Worm (Caenorhabditis elegans): ENCODE measurements around the gene cec-8.
A peak's percentile ranks its signal among the peaks of the same experiment; 100 is the strongest.

The cec-8 gene

DNA sequence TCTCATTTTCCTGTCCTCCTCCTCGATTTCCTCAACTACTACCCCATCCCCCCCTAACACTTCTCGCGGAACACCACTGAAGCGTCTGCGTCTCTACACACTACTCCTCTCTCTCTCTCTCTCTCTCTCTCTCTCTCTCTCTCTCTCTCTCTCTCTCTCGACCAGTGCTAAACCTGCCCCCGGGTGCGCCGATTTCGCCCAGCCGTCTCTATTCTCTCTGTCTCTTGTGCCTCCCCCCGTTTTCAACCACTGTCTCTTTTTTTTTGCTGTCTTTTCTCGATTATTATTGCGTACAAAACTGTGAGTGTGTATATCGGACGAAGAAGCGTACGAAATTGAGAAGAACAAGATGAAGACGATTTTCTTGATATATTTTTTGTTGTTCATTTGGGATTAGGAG is 3.9 kb downstream of the cec-8 start (continued):
- TF ChIP-seq ama-1 (optimal IDR thresholded peaks at IDR 0.05) (no peak), nhr-11 (tag; optimal IDR thresholded peaks at IDR 0.05) (no peak), eor-1 (tag; optimal IDR thresholded peaks at IDR 0.05) (no peak), ceh-82 (tag; optimal IDR thresholded peaks at IDR 0.05) (peak; percentile 2), unc-39 (tag; optimal IDR thresholded peaks at IDR 0.05) (no peak), skn-1 (tag; optimal IDR thresholded peaks at IDR 0.05) (no peak), nhr-28 (tag; optimal IDR thresholded peaks at IDR 0.05) (no peak), nhr-76 (tag; optimal IDR thresholded peaks at IDR 0.05) (no peak), ztf-4 (tag; optimal IDR thresholded peaks at IDR 0.05) (no peak), tbx-2 (tag; optimal IDR thresholded peaks at IDR 0.05) (no peak), snpc-4 (tag; optimal IDR thresholded peaks at IDR 0.05) (no peak), nhr-12 (tag; optimal IDR thresholded peaks at IDR 0.05) (no peak), ceh-9 (tag; optimal IDR thresholded peaks at IDR 0.05) (no peak), aly-2 (tag; optimal IDR thresholded peaks at IDR 0.05) (no peak), egl-5 (tag; optimal IDR thresholded peaks at IDR 0.05) (no peak), unc-62 (GFP tag; optimal IDR thresholded peaks at IDR 0.05) (no peak)

DNA sequence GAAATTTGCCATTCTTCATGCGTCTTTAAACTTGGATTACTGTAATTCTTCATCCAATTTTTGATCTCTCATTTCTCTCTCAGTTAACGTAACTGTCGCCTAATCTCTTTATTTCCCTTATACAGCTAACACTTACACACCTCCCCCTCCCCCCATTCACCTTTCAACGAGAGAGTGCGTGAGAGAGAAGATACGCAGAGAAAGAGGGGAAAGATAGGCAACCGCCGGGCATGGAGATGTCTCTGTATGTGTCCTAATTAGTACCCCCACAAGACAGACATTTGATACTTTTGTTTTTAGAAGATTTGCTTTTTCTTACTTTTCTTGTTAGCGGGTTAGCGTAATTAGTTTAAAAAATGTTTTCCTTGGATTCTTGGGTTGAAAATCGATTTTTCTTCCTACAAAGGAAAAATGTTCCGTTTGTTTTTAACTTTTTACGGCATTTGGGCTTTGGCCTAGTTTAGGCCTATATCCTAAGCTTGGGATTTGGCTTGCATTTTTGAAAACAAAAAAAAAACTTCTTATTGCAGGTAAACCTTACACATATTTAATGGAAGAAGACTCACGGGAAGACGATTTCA is 5.3 kb downstream of the cec-8 start, which contains the start of gene affl-2:
Gene affl-2 (plus strand): TSS at position 531 of the 581 bp plus-strand sequence.
- TF ChIP-seq nfya-1 (tag; optimal IDR thresholded peaks at IDR 0.05; ENCODE audit: insufficient read depth) (no peak), unc-62 (GFP tag; optimal IDR thresholded peaks at IDR 0.05) (no peak), nhr-25 (tag; optimal IDR thresholded peaks at IDR 0.05) (peak; percentile 47), sea-2 (GFP tag; optimal IDR thresholded peaks at IDR 0.05) (peak; percentile 8), ama-1 (optimal IDR thresholded peaks at IDR 0.05) (no peak), elt-3 (tag; optimal IDR thresholded peaks at IDR 0.05) (no peak), nhr-28 (tag; optimal IDR thresholded peaks at IDR 0.05) (no peak), hmg-11 (tag; optimal IDR thresholded peaks at IDR 0.05) (peak; percentile 40), eor-1 (tag; optimal IDR thresholded peaks at IDR 0.05) (no peak), nhr-237 (tag; optimal IDR thresholded peaks at IDR 0.05) (no peak), nhr-23 (tag; optimal IDR thresholded peaks at IDR 0.05) (peak; percentile 63)

- TF ChIP-seq snpc-4 (tag; optimal IDR thresholded peaks at IDR 0.05), result no peak
- TF ChIP-seq hmg-11 (tag; optimal IDR thresholded peaks at IDR 0.05), result no peak
- TF ChIP-seq lin-15B (tag; optimal IDR thresholded peaks at IDR 0.05), result no peak
- TF ChIP-seq elt-3 (tag; optimal IDR thresholded peaks at IDR 0.05), result no peak
- TF ChIP-seq tbx-2 (tag; optimal IDR thresholded peaks at IDR 0.05), result no peak
- no peak for TF ChIP-seq pha-4 (tag; optimal IDR thresholded peaks at IDR 0.05)
- no peak for TF ChIP-seq ama-1 (optimal IDR thresholded peaks at IDR 0.05)
- TF ChIP-seq mml-1 (tag; optimal IDR thresholded peaks at IDR 0.05), result no peak
- TF ChIP-seq fos-1 (tag; optimal IDR thresholded peaks at IDR 0.05), result no peak
- TF ChIP-seq ztf-11 (tag; optimal IDR thresholded peaks at IDR 0.05), result no peak
- no peak for TF ChIP-seq skn-1 (tag; optimal IDR thresholded peaks at IDR 0.05)
- no peak for TF ChIP-seq fkh-2 (tag; optimal IDR thresholded peaks at IDR 0.05)
- TF ChIP-seq nhr-76 (tag; optimal IDR thresholded peaks at IDR 0.05), result no peak
- TF ChIP-seq ztf-4 (tag; optimal IDR thresholded peaks at IDR 0.05), result no peak
- TF ChIP-seq nhr-67 (tag; optimal IDR thresholded peaks at IDR 0.05), result no peak
- no peak for TF ChIP-seq ceh-28 (tag; optimal IDR thresholded peaks at IDR 0.05)
- no peak for TF ChIP-seq nhr-28 (tag; optimal IDR thresholded peaks at IDR 0.05)
These were observed 7.9 kb downstream of the cec-8 start for ce11 chrIII:437033-437432.

ce11 chrIII:439926-440325 is 10.8 kb downstream of the cec-8 start, which contains the start of gene affl-1:
affl-1 (plus strand) TSS chrIII:440226.
- TF ChIP-seq nhr-23 (tag; optimal IDR thresholded peaks at IDR 0.05) (no peak), nhr-76 (tag; optimal IDR thresholded peaks at IDR 0.05) (no peak), unc-62 (GFP tag; optimal IDR thresholded peaks at IDR 0.05) (no peak), elt-2 (tag; optimal IDR thresholded peaks at IDR 0.05) (no peak), pha-4 (tag; optimal IDR thresholded peaks at IDR 0.05) (no peak), ztf-11 (tag; optimal IDR thresholded peaks at IDR 0.05) (no peak), ceh-16 (tag; optimal IDR thresholded peaks at IDR 0.05) (no peak), unc-39 (tag; optimal IDR thresholded peaks at IDR 0.05) (no peak), tbx-2 (tag; optimal IDR thresholded peaks at IDR 0.05) (no peak), egl-27 (tag; optimal IDR thresholded peaks at IDR 0.05) (no peak), mml-1 (tag; optimal IDR thresholded peaks at IDR 0.05) (no peak)

DNA sequence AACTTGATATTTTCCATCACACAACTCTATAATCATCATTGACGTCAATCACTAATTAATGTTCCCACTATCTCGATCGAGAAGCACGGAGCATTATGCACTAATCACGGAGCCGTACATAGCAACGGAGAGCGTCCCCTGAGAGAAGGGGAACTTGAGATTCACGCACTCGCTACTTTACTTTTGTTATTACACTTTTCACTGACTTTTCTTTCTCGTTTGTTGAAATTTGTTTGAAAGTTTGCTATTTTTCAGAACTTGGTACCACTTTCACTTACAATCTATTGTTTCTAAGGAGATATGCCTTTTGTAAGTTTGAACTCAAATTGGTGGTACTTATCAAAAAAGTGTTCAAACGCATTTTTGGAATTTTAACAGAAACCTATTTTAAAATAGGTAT is 15.0 kb downstream of the cec-8 start, which contains the start of gene Y55B1BR.8:
Gene Y55B1BR.8 (plus strand): TSS at position 301 of the 400 bp plus-strand sequence.
- no peak for TF ChIP-seq snpc-4 (tag; optimal IDR thresholded peaks at IDR 0.05)
- TF ChIP-seq unc-62 (GFP tag; optimal IDR thresholded peaks at IDR 0.05), result no peak
- TF ChIP-seq pqm-1 (tag; optimal IDR thresholded peaks at IDR 0.05), result no peak
- TF ChIP-seq unc-39 (tag; optimal IDR thresholded peaks at IDR 0.05), result no peak
- no peak for TF ChIP-seq egl-27 (tag; optimal IDR thresholded peaks at IDR 0.05)
- no peak for TF ChIP-seq lin-15B (tag; optimal IDR thresholded peaks at IDR 0.05)
- TF ChIP-seq fkh-10 (GFP tag; optimal IDR thresholded peaks at IDR 0.05), result no peak
- no peak for TF ChIP-seq nhr-23 (tag; optimal IDR thresholded peaks at IDR 0.05)
- no peak for TF ChIP-seq nhr-237 (tag; optimal IDR thresholded peaks at IDR 0.05)
- no peak for TF ChIP-seq tbx-2 (tag; optimal IDR thresholded peaks at IDR 0.05)
- TF ChIP-seq mml-1 (tag; optimal IDR thresholded peaks at IDR 0.05), result no peak
- no peak for TF ChIP-seq nhr-43 (tag; optimal IDR thresholded peaks at IDR 0.05; ENCODE audit: poor library complexity, severe bottlenecking)
- no peak for TF ChIP-seq mdl-1 (tag; optimal IDR thresholded peaks at IDR 0.05)
- no peak for TF ChIP-seq nhr-11 (tag; optimal IDR thresholded peaks at IDR 0.05)
- TF ChIP-seq nhr-76 (tag; optimal IDR thresholded peaks at IDR 0.05), result no peak
- no peak for TF ChIP-seq ZK546.5 (tag; optimal IDR thresholded peaks at IDR 0.05)
- TF ChIP-seq skn-1 (tag; optimal IDR thresholded peaks at IDR 0.05), result no peak
- no peak for TF ChIP-seq jun-1 (tag; optimal IDR thresholded peaks at IDR 0.05)

All from whole organism, L3 larva.